Fruit fly (Drosophila melanogaster) whole organism, embryonic: ENCODE measurements around the gene CG10710.
A peak's percentile ranks its signal among the peaks of the same experiment; 100 is the strongest.

ENCODE experiments used
- Antp ChIP-seq: fragments of 200-800 bp; sonication (Bioruptor generic); optimal IDR thresholded peaks from 3 replicates; lab custom pipeline; 2016; ENCODE audit warnings: missing biosample characterization, missing genetic modification characterization
- CG10147 ChIP-seq: fragments of 200-800 bp; sonication (Bioruptor generic); optimal IDR thresholded peaks from 2 replicates; lab custom pipeline; 2019; ENCODE audit warnings: missing biosample characterization, mild to moderate bottlenecking, missing genetic modification characterization, moderate library complexity
- CG10209 ChIP-seq: fragments of 200-800 bp; sonication (Bioruptor generic); optimal IDR thresholded peaks from 3 replicates; lab custom pipeline; 2017; ENCODE audit warnings: missing biosample characterization, mild to moderate bottlenecking, missing genetic modification characterization, missing genetic modification reagents
- CG11093 ChIP-seq: fragments of 200-800 bp; sonication (Bioruptor generic); IDR thresholded peaks from 3 replicates; pipeline ENCODE4 v1.3.6; 2022; ENCODE audit warnings: missing biosample characterization, missing genetic modification characterization
- CG12155 ChIP-seq: fragments of 200-800 bp; sonication (Bioruptor generic); optimal IDR thresholded peaks from 3 replicates; lab custom pipeline; 2016; ENCODE audit warnings: missing biosample characterization, missing genetic modification characterization
- CG12744 ChIP-seq: fragments of 200-800 bp; sonication (Bioruptor generic); optimal IDR thresholded peaks from 2 replicates; lab custom pipeline; 2016; ENCODE audit warnings: missing biosample characterization, missing genetic modification characterization
- CG15514 ChIP-seq: fragments of 200-800 bp; sonication (Bioruptor generic); optimal IDR thresholded peaks from 3 replicates; lab custom pipeline; 2017; ENCODE audit warnings: missing biosample characterization, missing genetic modification characterization, mild to moderate bottlenecking, moderate library complexity, missing genetic modification reagents
- CG17385 ChIP-seq: fragments of 200-800 bp; sonication (Bioruptor generic); optimal IDR thresholded peaks from 3 replicates; lab custom pipeline; 2018; ENCODE audit warnings: missing biosample characterization, mild to moderate bottlenecking, missing genetic modification characterization
- CG2116 ChIP-seq: fragments of 200-800 bp; sonication (Bioruptor generic); optimal IDR thresholded peaks from 3 replicates; lab custom pipeline; 2018; ENCODE audit warnings: missing biosample characterization, mild to moderate bottlenecking, missing genetic modification characterization
- CG2120 ChIP-seq: fragments of 200-800 bp; sonication (Bioruptor generic); optimal IDR thresholded peaks from 3 replicates; lab custom pipeline; 2016; ENCODE audit warnings: missing biosample characterization, missing genetic modification characterization
- CG3065 ChIP-seq: fragments of 200-800 bp; sonication (Bioruptor generic); optimal IDR thresholded peaks from 2 replicates; lab custom pipeline; 2016; ENCODE audit warnings: missing biosample characterization, missing genetic modification characterization
- CG4617 ChIP-seq: fragments of 200-800 bp; sonication (Bioruptor generic); optimal IDR thresholded peaks from 3 replicates; lab custom pipeline; 2016; ENCODE audit warnings: missing biosample characterization, missing genetic modification characterization, borderline replicate concordance
- CG4854 ChIP-seq: fragments of 200-800 bp; sonication (Bioruptor generic); optimal IDR thresholded peaks from 2 replicates; lab custom pipeline; 2016; ENCODE audit warnings: missing biosample characterization, missing genetic modification characterization, inconsistent platforms
- CG6689 ChIP-seq: fragments of 200-800 bp; sonication (Bioruptor generic); IDR thresholded peaks from 2 replicates; pipeline ENCODE4 v1.3.6; 2022; ENCODE audit warnings: missing biosample characterization, missing genetic modification characterization
- CG7786 ChIP-seq: fragments of 200-800 bp; sonication (Bioruptor generic); optimal IDR thresholded peaks from 2 replicates; lab custom pipeline; 2016; ENCODE audit warnings: missing biosample characterization, missing genetic modification characterization
- CG8388 ChIP-seq: fragments of 200-800 bp; sonication (Bioruptor generic); optimal IDR thresholded peaks from 2 replicates; lab custom pipeline; 2019; ENCODE audit warnings: missing biosample characterization, mild to moderate bottlenecking, missing genetic modification characterization, moderate library complexity
- CHES-1-like ChIP-seq: fragments of 200-800 bp; sonication (Bioruptor generic); optimal IDR thresholded peaks from 2 replicates; lab custom pipeline; 2016; ENCODE audit warnings: missing biosample characterization, missing genetic modification characterization
- CoRest ChIP-seq: fragments of 200-800 bp; sonication (Bioruptor generic); optimal IDR thresholded peaks from 3 replicates; lab custom pipeline; 2018; ENCODE audit warnings: missing biosample characterization, mild to moderate bottlenecking, missing genetic modification characterization, moderate library complexity
- D ChIP-seq, 2 experiments: fragments of 200-800 bp in 1 of 2; fragments of >200 bp in 1 of 2; sonication (Bioruptor generic) in 1 of 2; optimal IDR thresholded peaks; 2 replicates in 1 of 2; 3 replicates in 1 of 2; lab custom pipeline; 2017; ENCODE audit warnings: mild to moderate bottlenecking in 1 of 2, missing biosample characterization in 1 of 2, missing genetic modification characterization in 1 of 2, missing genetic modification reagents in 1 of 2
- D19A ChIP-seq: fragments of 200-800 bp; optimal IDR thresholded peaks from 3 replicates; lab custom pipeline; 2019; ENCODE audit warnings: missing biosample characterization, mild to moderate bottlenecking, missing genetic modification characterization, moderate library complexity
- D19B ChIP-seq: fragments of 200-800 bp; sonication (Bioruptor generic); optimal IDR thresholded peaks from 2 replicates; lab custom pipeline; 2017; ENCODE audit warnings: missing biosample characterization, mild to moderate bottlenecking, missing genetic modification characterization
- Dip3 ChIP-seq: fragments of 200-800 bp; sonication (Bioruptor generic); optimal IDR thresholded peaks from 3 replicates; lab custom pipeline; 2016; ENCODE audit warnings: missing biosample characterization, missing genetic modification characterization
- E2f2 ChIP-seq: fragments of 200-800 bp; sonication (Bioruptor generic); IDR thresholded peaks from 2 replicates; pipeline ENCODE4 v1.3.6; 2022; ENCODE audit warnings: missing biosample characterization, missing genetic modification characterization
- Ets65A ChIP-seq: fragments of 200-800 bp; sonication (Bioruptor generic); peaks from one replicate; lab custom pipeline; 2016; ENCODE audit warnings: missing biosample characterization, missing genetic modification characterization
- Hand ChIP-seq: fragments of 200-800 bp; sonication (Bioruptor generic); optimal IDR thresholded peaks from 2 replicates; lab custom pipeline; 2017; ENCODE audit warnings: mild to moderate bottlenecking, missing biosample characterization, missing genetic modification reagents, missing genetic modification characterization
- Hey ChIP-seq: fragments of 200-800 bp; sonication (Bioruptor generic); optimal IDR thresholded peaks from 3 replicates; lab custom pipeline; 2018; ENCODE audit warnings: missing biosample characterization, mild to moderate bottlenecking, missing genetic modification characterization
- Hsf ChIP-seq: fragments of 200-800 bp; sonication (Bioruptor generic); optimal IDR thresholded peaks from 3 replicates; lab custom pipeline; 2016; ENCODE audit warnings: missing biosample characterization, missing genetic modification characterization
- NC2β ChIP-seq: fragments of 200-800 bp; sonication (Bioruptor generic); optimal IDR thresholded peaks from 2 replicates; lab custom pipeline; 2016; ENCODE audit warnings: missing biosample characterization, missing genetic modification characterization
- PHDP ChIP-seq: fragments of 200-800 bp; sonication (Bioruptor generic); optimal IDR thresholded peaks from 3 replicates; lab custom pipeline; 2018; ENCODE audit warnings: missing biosample characterization, mild to moderate bottlenecking, missing genetic modification characterization, moderate library complexity
- Sin3A ChIP-seq: fragments of >200 bp; optimal IDR thresholded peaks from 2 replicates; lab custom pipeline; 2018
- TFAM ChIP-seq: fragments of 200-800 bp; sonication (Bioruptor generic); optimal IDR thresholded peaks from 2 replicates; lab custom pipeline; 2017; ENCODE audit warnings: missing biosample characterization, missing genetic modification characterization, inconsistent platforms
- ato ChIP-seq: fragments of 200-800 bp; sonication (Bioruptor generic); IDR thresholded peaks from 2 replicates; pipeline ENCODE4 v1.3.6; 2022; ENCODE audit warnings: missing biosample characterization, missing genetic modification characterization; ENCODE audit not compliant: partially characterized antibody
- crol ChIP-seq: fragments of 200-800 bp; sonication (Bioruptor generic); IDR thresholded peaks from 2 replicates; pipeline ENCODE4 v1.3.6; 2022; ENCODE audit warnings: missing biosample characterization, missing genetic modification characterization
- disco-r ChIP-seq: fragments of 200-800 bp; sonication (Bioruptor generic); optimal IDR thresholded peaks from 2 replicates; lab custom pipeline; 2016; ENCODE audit warnings: missing biosample characterization, missing genetic modification characterization
- dysf ChIP-seq: fragments of 200-800 bp; sonication (Bioruptor generic); IDR thresholded peaks from 3 replicates; pipeline ENCODE4 v1.3.6; 2022; ENCODE audit warnings: missing biosample characterization, missing genetic modification characterization
- fd96Cb ChIP-seq: fragments of 200-800 bp; sonication (Bioruptor generic); optimal IDR thresholded peaks from 2 replicates; lab custom pipeline; 2018; ENCODE audit warnings: missing biosample characterization, mild to moderate bottlenecking, missing genetic modification characterization, moderate library complexity
- gem ChIP-seq: fragments of 200-800 bp; sonication (Bioruptor generic); optimal IDR thresholded peaks from 2 replicates; lab custom pipeline; 2019; ENCODE audit warnings: missing biosample characterization, mild to moderate bottlenecking, missing genetic modification characterization, moderate library complexity
- hkb ChIP-seq, 2 experiments: fragments of 200-800 bp in 1 of 2; fragments of >200 bp in 1 of 2; sonication (Bioruptor generic) in 1 of 2; IDR thresholded peaks in 1 of 2; optimal IDR thresholded peaks in 1 of 2; 2 replicates each; pipeline versions ENCODE4 v1.3.6 to Lab custom; 2017 to 2022; ENCODE audit warnings: missing biosample characterization in 1 of 2, missing genetic modification characterization in 1 of 2
- insv ChIP-seq, 2 experiments: fragments of 200-800 bp; sonication (Bioruptor generic); optimal IDR thresholded peaks; 3 replicates each; lab custom pipeline; 2016 to 2018; ENCODE audit warnings: missing biosample characterization in 2 of 2, missing genetic modification characterization in 2 of 2
- ken ChIP-seq: fragments of 200-800 bp; sonication (Bioruptor generic); IDR thresholded peaks from 3 replicates; pipeline ENCODE4 v1.3.6; 2022; ENCODE audit warnings: missing biosample characterization, missing genetic modification characterization
- nom ChIP-seq: fragments of 200-800 bp; sonication (Bioruptor generic); optimal IDR thresholded peaks from 2 replicates; lab custom pipeline; 2017; ENCODE audit warnings: missing biosample characterization, missing genetic modification characterization, mild to moderate bottlenecking, moderate library complexity, missing genetic modification reagents
- org-1 ChIP-seq: fragments of 200-800 bp; sonication (Bioruptor generic); optimal IDR thresholded peaks from 2 replicates; lab custom pipeline; 2017; ENCODE audit warnings: missing biosample characterization, missing genetic modification characterization
- pan ChIP-seq, 4 experiments: fragments of >200 bp in 3 of 4; fragments of 200-800 bp in 1 of 4; sonication (Bioruptor generic) in 1 of 4; optimal IDR thresholded peaks in 3 of 4; IDR thresholded peaks in 1 of 4; 2 replicates each; pipeline versions ENCODE4 v1.3.6 to Lab custom; 2017 to 2022; ENCODE audit warnings: missing biosample characterization in 2 of 4, missing genetic modification characterization in 2 of 4, mixed read lengths in 1 of 4
- peb ChIP-seq: fragments of 200-800 bp; sonication (Bioruptor generic); IDR thresholded peaks from 2 replicates; pipeline ENCODE4 v1.3.6; 2022; ENCODE audit warnings: missing biosample characterization, missing genetic modification characterization
- slou ChIP-seq: fragments of 200-800 bp; sonication (Bioruptor generic); optimal IDR thresholded peaks from 3 replicates; lab custom pipeline; 2016; ENCODE audit warnings: missing biosample characterization, missing genetic modification characterization
- so ChIP-seq: fragments of 200-800 bp; sonication (Bioruptor generic); IDR thresholded peaks from 3 replicates; pipeline ENCODE4 v1.3.6; 2022; ENCODE audit warnings: missing biosample characterization, missing genetic modification characterization
- tx ChIP-seq: fragments of 200-800 bp; sonication (Bioruptor generic); optimal IDR thresholded peaks from 2 replicates; lab custom pipeline; 2016; ENCODE audit warnings: missing biosample characterization, missing genetic modification characterization
- zen ChIP-seq: fragments of 200-800 bp; sonication (Bioruptor generic); optimal IDR thresholded peaks from 3 replicates; lab custom pipeline; 2018; ENCODE audit warnings: missing biosample characterization, mild to moderate bottlenecking, missing genetic modification characterization, moderate library complexity

The CG10710 gene

DNA sequence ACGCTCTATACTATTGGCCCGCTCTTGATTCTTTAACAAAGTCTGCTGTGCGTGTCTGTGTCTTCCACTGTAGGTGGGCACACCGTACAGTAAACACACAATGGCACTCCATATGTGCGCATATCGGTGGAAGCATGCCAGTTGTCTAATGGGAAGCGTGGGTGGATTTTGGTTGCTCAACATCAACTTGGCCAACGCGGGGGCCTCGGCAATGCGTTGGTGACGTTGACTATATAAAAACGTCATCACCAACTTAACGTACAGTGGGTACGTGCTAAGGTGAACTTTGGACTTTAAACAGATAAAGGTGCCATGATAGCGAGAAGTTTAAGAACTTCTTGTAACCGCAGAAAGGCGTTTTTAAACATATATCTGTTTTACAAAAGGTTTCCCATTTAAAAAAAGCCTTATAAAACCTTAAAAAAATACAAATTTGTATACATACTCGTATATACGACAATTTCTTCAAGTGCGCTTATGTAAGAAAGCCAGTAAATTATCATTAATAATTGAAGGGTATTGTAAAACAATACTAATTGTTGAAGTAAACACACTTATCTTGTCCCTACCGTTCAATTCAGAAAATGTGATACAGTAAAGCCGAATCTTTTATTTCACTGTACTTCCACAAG lies 39.7 kb downstream of the CG10710 start (continued):
- TF ChIP-seq E2f2 (GFP tag; lab: Robert Waterston, UW) (peak; percentile 20; the same call in 1 of the 2 replicates), Hsf (GFP tag; lab: Kevin White, UChicago) (peak; percentile 38), TFAM (GFP tag; lab: Kevin White, UChicago) (no peak), CoRest (tag; lab: Kevin White, UChicago) (peak; percentile 67), CG12155 (GFP tag; lab: Kevin White, UChicago) (peak; percentile 37), Hey (no peak), CG4617 (GFP tag; lab: Kevin White, UChicago) (no peak), ken (GFP tag; lab: Robert Waterston, UW) (no peak), insv (GFP tag; optimal IDR thresholded peaks at IDR 0.05; lab: Kevin White, UChicago) (no peak), CHES-1-like (GFP tag; lab: Kevin White, UChicago) (no peak), dysf (GFP tag; lab: Robert Waterston, UW) (peak; percentile 68; the same call in 2 of the 3 replicates), Antp (GFP tag; lab: Kevin White, UChicago) (peak; percentile 19), CG12744 (GFP tag; lab: Kevin White, UChicago) (no peak), Sin3A (lab: Kevin White, UChicago) (no peak), PHDP (tag; lab: Kevin White, UChicago) (peak; percentile 44), Hand (GFP tag; lab: Kevin White, UChicago) (peak; percentile 60), D19A (tag; lab: Kevin White, UChicago) (peak; percentile 46), fd96Cb (tag; lab: Kevin White, UChicago) (peak; percentile 12), NC2β (no peak), tx (GFP tag; lab: Kevin White, UChicago) (no peak), zen (tag; lab: Kevin White, UChicago) (no peak), hkb (optimal IDR thresholded peaks at IDR 0.05; lab: Kevin White, UChicago) (no peak), hkb (GFP tag; IDR thresholded peaks at IDR 0.05; lab: Robert Waterston, UW) (peak; percentile 59), disco-r (GFP tag; lab: Kevin White, UChicago) (no peak), CG3065 (GFP tag; lab: Kevin White, UChicago) (no peak), Ets65A (GFP tag; lab: Kevin White, UChicago) (peak; percentile 39), D19B (peak; percentile 49), Dip3 (GFP tag; lab: Kevin White, UChicago) (peak; percentile 50), CG17385 (GFP tag; lab: Kevin White, UChicago) (peak; percentile 33), peb (no peak), CG15514 (GFP tag; lab: Kevin White, UChicago) (peak; percentile 40), crol (GFP tag; lab: Robert Waterston, UW) (no peak), CG6689 (peak; percentile 38), pan (optimal IDR thresholded peaks at IDR 0.05; lab: Kevin White, UChicago) (no peak), pan (GFP tag; optimal IDR thresholded peaks at IDR 0.05 in 1 of 2, IDR thresholded peaks at IDR 0.05 in 1 of 2) (peak in 1 of 2 experiments; percentile 62), CG4854 (GFP tag; lab: Kevin White, UChicago) (peak; percentile 23), slou (GFP tag; lab: Kevin White, UChicago) (no peak), org-1 (peak; percentile 5), CG7786 (GFP tag; lab: Kevin White, UChicago) (peak; percentile 63), nom (GFP tag; lab: Kevin White, UChicago) (peak; percentile 6), CG10147 (peak; percentile 40), CG8388 (GFP tag; lab: Kevin White, UChicago) (no peak), gem (tag; lab: Kevin White, UChicago) (peak; percentile 69), CG10209 (GFP tag; lab: Kevin White, UChicago) (peak; percentile 41), CG2120 (peak; percentile 78), CG2116 (GFP tag; lab: Kevin White, UChicago) (peak; percentile 6), so (GFP tag; lab: Robert Waterston, UW) (0 out of 3 replicates have a peak, but pooled peaks have one; percentile 56), ato (GFP tag; lab: Robert Waterston, UW) (peak; percentile 33; the same call in 1 of the 2 replicates), D (optimal IDR thresholded peaks at IDR 0.05; lab: Kevin White, UChicago) (no peak), D (GFP tag; optimal IDR thresholded peaks at IDR 0.05; lab: Kevin White, UChicago) (no peak), CG11093 (GFP tag; lab: Robert Waterston, UW) (no peak)
